Fruit fly (Drosophila melanogaster): ENCODE data around the gene CG9029.

dm6 chr2L:5881181-5881580 lies 4.6 kb upstream of the CG9029 start:
- no peak for TF ChIP-seq CTCF (optimal IDR thresholded peaks at IDR 0.05)
- TF ChIP-seq CG8478 (optimal IDR thresholded peaks at IDR 0.05): no peak
